Worm (Caenorhabditis elegans): Measurements from ENCODE around the gene F54D8.6.

DNA sequence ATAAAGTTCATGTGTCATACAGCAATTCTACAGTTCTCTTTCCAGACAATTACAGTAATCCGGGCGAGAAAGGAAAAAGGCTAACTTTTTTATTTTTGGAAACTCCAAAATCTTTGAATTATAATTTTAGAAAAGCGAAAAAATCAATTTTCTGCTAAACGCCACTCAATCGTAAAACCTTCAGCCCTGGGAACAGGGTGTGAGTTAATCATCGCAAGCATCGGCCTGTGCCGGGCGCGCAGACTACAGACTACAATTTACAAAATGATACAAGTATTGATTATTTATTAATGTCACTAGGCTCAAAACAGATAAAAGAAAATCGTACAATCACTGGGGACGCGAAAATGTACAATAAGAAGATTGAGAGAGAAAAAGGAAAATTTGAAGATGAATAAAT is 27.9 kb downstream of the F54D8.6 start:
- TF ChIP-seq nhr-76 (tag; optimal IDR thresholded peaks at IDR 0.05) (no peak), elt-3 (tag; optimal IDR thresholded peaks at IDR 0.05) (no peak), unc-130 (tag; optimal IDR thresholded peaks at IDR 0.05) (no peak), dsc-1 (tag; optimal IDR thresholded peaks at IDR 0.05) (no peak), ztf-11 (tag; optimal IDR thresholded peaks at IDR 0.05) (no peak), nhr-12 (tag; optimal IDR thresholded peaks at IDR 0.05) (no peak), snpc-4 (tag; optimal IDR thresholded peaks at IDR 0.05) (no peak)

Data from whole organism, L1 larva.